Fruit fly (Drosophila melanogaster) whole organism, pupa: ENCODE results near the gene Galt.

ENCODE experiments used
- CG10348 ChIP-seq: fragments of 200-800 bp; sonication (Bioruptor generic); IDR thresholded peaks from 2 replicates; pipeline ENCODE4 v1.3.6; 2022; ENCODE audit warnings: missing biosample characterization, missing genetic modification characterization
- CG12605 ChIP-seq: fragments of 200-800 bp; sonication (Bioruptor generic); IDR thresholded peaks from 2 replicates; pipeline ENCODE4 v1.3.6; 2022; ENCODE audit warnings: missing biosample characterization, missing genetic modification characterization
- CG13204 ChIP-seq: fragments of 200-800 bp; sonication (Bioruptor generic); optimal IDR thresholded peaks from 2 replicates; lab custom pipeline; 2018; ENCODE audit warnings: missing biosample characterization, mild to moderate bottlenecking, missing genetic modification characterization, moderate library complexity
- CG14655 ChIP-seq: fragments of 200-800 bp; sonication (Bioruptor generic); optimal IDR thresholded peaks from 3 replicates; lab custom pipeline; 2017; ENCODE audit warnings: mild to moderate bottlenecking, missing biosample characterization, missing genetic modification reagents, missing genetic modification characterization
- CG15710 ChIP-seq: fragments of 200-800 bp; sonication (Bioruptor generic); optimal IDR thresholded peaks from 2 replicates; lab custom pipeline; 2018; ENCODE audit warnings: missing biosample characterization, mild to moderate bottlenecking, missing genetic modification characterization, moderate library complexity
- CG17806 ChIP-seq: fragments of 200-800 bp; sonication (Bioruptor generic); optimal IDR thresholded peaks from 2 replicates; lab custom pipeline; 2018; ENCODE audit warnings: missing biosample characterization, mild to moderate bottlenecking, missing genetic modification characterization, moderate library complexity
- CG32121 ChIP-seq: fragments of 200-800 bp; sonication (Bioruptor generic); IDR thresholded peaks from 2 replicates; pipeline ENCODE4 v1.3.6; 2022; ENCODE audit warnings: missing biosample characterization, missing genetic modification characterization
- CG34367 ChIP-seq: fragments of 200-800 bp; sonication (Bioruptor generic); optimal IDR thresholded peaks from 2 replicates; lab custom pipeline; 2018; ENCODE audit warnings: missing biosample characterization, mild to moderate bottlenecking, missing genetic modification characterization
- CG4496 ChIP-seq: fragments of 200-800 bp; sonication (Bioruptor generic); IDR thresholded peaks from 3 replicates; pipeline ENCODE4 v1.3.6; 2022; ENCODE audit warnings: missing biosample characterization, missing genetic modification characterization
- CG8159 ChIP-seq: fragments of 200-800 bp; sonication (Bioruptor generic); optimal IDR thresholded peaks from 3 replicates; lab custom pipeline; 2018; ENCODE audit warnings: missing biosample characterization, mild to moderate bottlenecking, missing genetic modification characterization, moderate library complexity
- CG8301 ChIP-seq: fragments of 200-800 bp; sonication (Bioruptor generic); optimal IDR thresholded peaks from 2 replicates; lab custom pipeline; 2018; ENCODE audit warnings: missing biosample characterization, mild to moderate bottlenecking, missing genetic modification characterization
- CG9948 ChIP-seq: fragments of 200-800 bp; sonication (Bioruptor generic); optimal IDR thresholded peaks from 2 replicates; lab custom pipeline; 2018; ENCODE audit warnings: missing biosample characterization, mild to moderate bottlenecking, missing genetic modification characterization, moderate library complexity
- D1 ChIP-seq: fragments of 200-800 bp; sonication (Bioruptor generic); optimal IDR thresholded peaks from 2 replicates; lab custom pipeline; 2018; ENCODE audit warnings: missing biosample characterization, mild to moderate bottlenecking, missing genetic modification characterization, moderate library complexity
- EcR ChIP-seq: fragments of 200-800 bp; sonication (Bioruptor generic); optimal IDR thresholded peaks from 3 replicates; lab custom pipeline; 2019; ENCODE audit warnings: missing biosample characterization, missing genetic modification characterization, mild to moderate bottlenecking, moderate library complexity, missing genetic modification reagents
- Ets98B ChIP-seq: fragments of 200-800 bp; sonication (Bioruptor generic); IDR thresholded peaks from 2 replicates; pipeline ENCODE4 v1.3.6; 2022; ENCODE audit warnings: missing biosample characterization, missing genetic modification characterization
- Pif1A ChIP-seq: fragments of 200-800 bp; sonication (Bioruptor generic); optimal IDR thresholded peaks from 3 replicates; lab custom pipeline; 2016; ENCODE audit warnings: missing biosample characterization, missing genetic modification characterization
- Pif1B ChIP-seq: fragments of 200-800 bp; sonication (Bioruptor generic); optimal IDR thresholded peaks from 3 replicates; lab custom pipeline; 2016; ENCODE audit warnings: missing biosample characterization, missing genetic modification characterization
- Snoo ChIP-seq: fragments of 200-800 bp; sonication (Bioruptor generic); optimal IDR thresholded peaks from 3 replicates; lab custom pipeline; 2017; ENCODE audit warnings: missing biosample characterization, mild to moderate bottlenecking, missing genetic modification characterization, inconsistent platforms
- fd96Ca ChIP-seq: fragments of 200-800 bp; sonication (Bioruptor generic); IDR thresholded peaks from 3 replicates; pipeline ENCODE4 v1.3.6; 2022; ENCODE audit warnings: missing biosample characterization, missing genetic modification characterization
- gl ChIP-seq: fragments of 200-800 bp; sonication (Bioruptor generic); optimal IDR thresholded peaks from 2 replicates; lab custom pipeline; 2018; ENCODE audit warnings: missing biosample characterization, mild to moderate bottlenecking, missing genetic modification characterization
- rn ChIP-seq: fragments of 200-800 bp; sonication (Bioruptor generic); IDR thresholded peaks from 2 replicates; pipeline ENCODE4 v1.3.6; 2022; ENCODE audit warnings: missing biosample characterization, missing genetic modification characterization

The Galt gene

dm6 chr2L:6682909-6683308 is 15.1 kb upstream of the Galt start:
- TF ChIP-seq Pif1A (GFP tag; lab: Kevin White, UChicago) (no peak), CG34367 (tag; lab: Kevin White, UChicago) (no peak), CG17806 (no peak), CG15710 (tag; lab: Kevin White, UChicago) (no peak), Snoo (tag; lab: Kevin White, UChicago) (no peak), CG8159 (tag; lab: Kevin White, UChicago) (no peak)

dm6 chr2L:6677453-6677852 is 9.6 kb upstream of the Galt start, which contains the start of gene Nse1:
Gene Nse1, minus strand, starts transcription at chr2L:6677625.
- TF ChIP-seq CG10348 (GFP tag; lab: Robert Waterston, UW) (no peak), Ets98B (GFP tag; lab: Robert Waterston, UW) (no peak), gl (no peak), CG34367 (tag; lab: Kevin White, UChicago) (no peak)

dm6 chr2L:6676535-6676934 is 8.7 kb upstream of the Galt start, which contains the start of gene cort:
Gene cort, minus strand, starts transcription at chr2L:6676635.
- TF ChIP-seq gl (no peak), CG9948 (tag; lab: Kevin White, UChicago) (no peak), Ets98B (GFP tag; lab: Robert Waterston, UW) (no peak), CG14655 (GFP tag; lab: Kevin White, UChicago) (no peak), fd96Ca (no peak), CG4496 (GFP tag; lab: Robert Waterston, UW) (no peak), EcR (GFP tag; lab: Kevin White, UChicago) (no peak), CG8301 (tag; lab: Kevin White, UChicago) (no peak), CG32121 (GFP tag; lab: Robert Waterston, UW) (no peak), rn (no peak), D1 (tag; lab: Kevin White, UChicago) (no peak), Snoo (tag; lab: Kevin White, UChicago) (no peak), CG17806 (no peak), CG12605 (GFP tag; lab: Robert Waterston, UW) (no peak), CG8159 (tag; lab: Kevin White, UChicago) (no peak), CG34367 (tag; lab: Kevin White, UChicago) (no peak), Pif1A (GFP tag; lab: Kevin White, UChicago) (no peak), CG13204 (no peak)

- TF ChIP-seq CG4496 (GFP tag; lab: Robert Waterston, UW) (peak; percentile 76), CG10348 (GFP tag; lab: Robert Waterston, UW) (no peak), CG15710 (tag; lab: Kevin White, UChicago) (peak; percentile 67), CG34367 (tag; lab: Kevin White, UChicago) (peak; percentile 60), CG32121 (GFP tag; lab: Robert Waterston, UW) (peak; percentile 84), CG14655 (GFP tag; lab: Kevin White, UChicago) (no peak), CG17806 (peak; percentile 72), Snoo (tag; lab: Kevin White, UChicago) (peak; percentile 58), rn (peak; percentile 44; the same call in 1 of the 2 replicates), CG13204 (peak; percentile 96), Ets98B (GFP tag; lab: Robert Waterston, UW) (peak; percentile 75), CG9948 (tag; lab: Kevin White, UChicago) (peak; percentile 70), EcR (GFP tag; lab: Kevin White, UChicago) (peak; percentile 45), CG8159 (tag; lab: Kevin White, UChicago) (no peak), Pif1A (GFP tag; lab: Kevin White, UChicago) (no peak), fd96Ca (peak; percentile 80), D1 (tag; lab: Kevin White, UChicago) (no peak), CG8301 (tag; lab: Kevin White, UChicago) (no peak), gl (peak; percentile 65), Pif1B (peak; percentile 70), CG12605 (GFP tag; lab: Robert Waterston, UW) (peak; percentile 71)
- TF ChIP-seq, all 21 proteins: peak for 15
These were observed 5.6 kb upstream of the Galt start, which contains the start of gene Spn27A for dm6 chr2L:6673211-6674012. Gene Spn27A, minus strand, starts transcription at chr2L:6673347.

dm6 chr2L:6671409-6671808 is 3.6 kb upstream of the Galt start:
- TF ChIP-seq CG10348 (GFP tag; lab: Robert Waterston, UW) = no peak
- peak; percentile 11; the same call in 1 of the 2 replicates for TF ChIP-seq CG32121 (GFP tag; lab: Robert Waterston, UW)
- TF ChIP-seq EcR (GFP tag; lab: Kevin White, UChicago) = peak; percentile 36
- no peak for TF ChIP-seq CG4496 (GFP tag; lab: Robert Waterston, UW)
- TF ChIP-seq CG8301 (tag; lab: Kevin White, UChicago) = no peak
- TF ChIP-seq rn = no peak

- no peak for TF ChIP-seq CG9948 (tag; lab: Kevin White, UChicago)
- TF ChIP-seq CG14655 (GFP tag; lab: Kevin White, UChicago) = no peak
These were observed 4.2 kb downstream of the Galt start, which contains the start of the genes CG13771, CG34310 and cup for dm6 chr2L:6663562-6664051. Gene CG13771, minus strand, starts transcription at chr2L:6663612. Gene CG34310, plus strand, starts transcription at chr2L:6663664. Gene cup, plus strand, starts transcription at chr2L:6663664.
